Worm (Caenorhabditis elegans) whole organism, late embryonic: ENCODE results near the gene dhhc-14.

Source experiments
- C08G9.2 ChIP-seq: sonication (generic microtip); optimal IDR thresholded peaks from 2 replicates; lab custom pipeline; 2016; ENCODE audit warnings: mild to moderate bottlenecking, missing genetic modification characterization, moderate library complexity, missing compliant biosample characterization
- K02D7.2 ChIP-seq: sonication (generic microtip); optimal IDR thresholded peaks from 2 replicates; lab custom pipeline; 2017; ENCODE audit warnings: mild to moderate bottlenecking, missing genetic modification characterization, missing compliant biosample characterization
- K09A11.1 ChIP-seq: sonication (generic microtip); optimal IDR thresholded peaks from 2 replicates; lab custom pipeline; 2017; ENCODE audit warnings: antibody characterized with exemption, mild to moderate bottlenecking, missing genetic modification characterization, missing compliant biosample characterization; ENCODE audit not compliant: insufficient read depth
- T23F11.4 ChIP-seq: fragments of 200-800 bp; sonication (Bioruptor generic); optimal IDR thresholded peaks from 2 replicates; lab custom pipeline; 2018; ENCODE audit warnings: mild to moderate bottlenecking, missing genetic modification characterization, missing compliant biosample characterization
- Y22D7AL.16 ChIP-seq: sonication (generic microtip); optimal IDR thresholded peaks from 2 replicates; lab custom pipeline; 2016; ENCODE audit warnings: missing genetic modification characterization, missing compliant biosample characterization
- ahr-1 ChIP-seq: sonication (generic microtip); optimal IDR thresholded peaks from 2 replicates; lab custom pipeline; 2016; ENCODE audit warnings: missing genetic modification characterization, missing compliant biosample characterization
- ama-1 ChIP-seq: fragments of 150-350 bp; optimal IDR thresholded peaks from 2 replicates; lab custom pipeline; 2014
- ceh-14 ChIP-seq: sonication (generic microtip); optimal IDR thresholded peaks from 2 replicates; lab custom pipeline; 2016; ENCODE audit warnings: missing genotype, missing genetic modification characterization, missing compliant biosample characterization
- ceh-18 ChIP-seq: sonication (generic microtip); optimal IDR thresholded peaks from 2 replicates; lab custom pipeline; 2016; ENCODE audit warnings: missing genetic modification characterization, missing compliant biosample characterization
- ceh-19 ChIP-seq: fragments of 200-800 bp; sonication (Bioruptor generic); optimal IDR thresholded peaks from 2 replicates; lab custom pipeline; 2018; ENCODE audit warnings: mild to moderate bottlenecking, missing genetic modification characterization, missing compliant biosample characterization
- ceh-2 ChIP-seq: sonication (generic microtip); optimal IDR thresholded peaks from 2 replicates; lab custom pipeline; 2016; ENCODE audit warnings: missing genotype, missing genetic modification characterization, missing compliant biosample characterization
- ceh-22 ChIP-seq: sonication (generic microtip); optimal IDR thresholded peaks from 2 replicates; lab custom pipeline; 2017; ENCODE audit warnings: missing biosample characterization, missing genetic modification characterization
- ceh-24 ChIP-seq: sonication (generic microtip); optimal IDR thresholded peaks from 2 replicates; lab custom pipeline; 2016; ENCODE audit warnings: mild to moderate bottlenecking, missing genetic modification characterization, missing compliant biosample characterization
- ceh-30 ChIP-seq: fragments of 150-350 bp; optimal IDR thresholded peaks from 2 replicates; lab custom pipeline; 2014; ENCODE audit warnings: missing biosample characterization, missing genetic modification characterization
- ceh-31 ChIP-seq: sonication (generic microtip); optimal IDR thresholded peaks from 2 replicates; lab custom pipeline; 2016; ENCODE audit warnings: missing genetic modification characterization, missing compliant biosample characterization
- ceh-34 ChIP-seq: sonication (generic microtip); optimal IDR thresholded peaks from 2 replicates; lab custom pipeline; 2016; ENCODE audit warnings: mild to moderate bottlenecking, missing genetic modification characterization, missing compliant biosample characterization
- ceh-45 ChIP-seq: fragments of 200-800 bp; sonication (Bioruptor generic); IDR thresholded peaks from 2 replicates; pipeline ENCODE4 v1.3.6; 2022; ENCODE audit warnings: missing genetic modification reagents, missing genetic modification characterization, missing compliant biosample characterization
- ceh-48 ChIP-seq: sonication (generic microtip); optimal IDR thresholded peaks from 2 replicates; lab custom pipeline; 2016; ENCODE audit warnings: missing genetic modification characterization, inconsistent platforms, missing compliant biosample characterization
- dmd-4 ChIP-seq: sonication (generic microtip); optimal IDR thresholded peaks from 2 replicates; lab custom pipeline; 2016; ENCODE audit warnings: borderline replicate concordance, missing genetic modification characterization, missing compliant biosample characterization
- elt-2 ChIP-seq: sonication (generic microtip); optimal IDR thresholded peaks from 2 replicates; lab custom pipeline; 2016; ENCODE audit warnings: missing genetic modification reagents, missing genetic modification characterization, missing compliant biosample characterization
- ets-4 ChIP-seq: sonication (generic microtip); optimal IDR thresholded peaks from 2 replicates; lab custom pipeline; 2016; ENCODE audit warnings: missing genetic modification characterization, missing compliant biosample characterization
- eyg-1 ChIP-seq: sonication (generic microtip); optimal IDR thresholded peaks from 2 replicates; lab custom pipeline; 2016; ENCODE audit warnings: missing genotype, missing genetic modification characterization, missing compliant biosample characterization
- fax-1 ChIP-seq: sonication (generic microtip); optimal IDR thresholded peaks from 2 replicates; lab custom pipeline; 2016; ENCODE audit warnings: missing genotype, missing genetic modification characterization, missing compliant biosample characterization
- fkh-6 ChIP-seq: sonication (generic microtip); optimal IDR thresholded peaks from 2 replicates; lab custom pipeline; 2016; ENCODE audit warnings: missing genetic modification characterization, missing compliant biosample characterization
- gmeb-2 ChIP-seq: sonication (generic microtip); optimal IDR thresholded peaks from 2 replicates; lab custom pipeline; 2016; ENCODE audit warnings: missing genetic modification characterization, inconsistent platforms, missing compliant biosample characterization
- hlh-13 ChIP-seq: fragments of 200-800 bp; sonication (Bioruptor generic); optimal IDR thresholded peaks from 2 replicates; lab custom pipeline; 2018; ENCODE audit warnings: mild to moderate bottlenecking, missing genetic modification characterization, missing compliant biosample characterization
- hlh-15 ChIP-seq: sonication (generic microtip); optimal IDR thresholded peaks from 2 replicates; lab custom pipeline; 2016; ENCODE audit warnings: missing genetic modification characterization, missing compliant biosample characterization
- hlh-30 ChIP-seq: sonication (generic microtip); optimal IDR thresholded peaks from 2 replicates; lab custom pipeline; 2017; ENCODE audit warnings: antibody characterized with exemption, missing genetic modification characterization, missing compliant biosample characterization; ENCODE audit not compliant: insufficient read depth
- hlh-6 ChIP-seq: sonication (generic microtip); optimal IDR thresholded peaks from 2 replicates; lab custom pipeline; 2016; ENCODE audit warnings: missing genotype, missing genetic modification characterization, missing compliant biosample characterization
- hlh-8 ChIP-seq: sonication (generic microtip); optimal IDR thresholded peaks from 2 replicates; lab custom pipeline; 2016; ENCODE audit warnings: missing genotype, missing genetic modification characterization, missing compliant biosample characterization
- lim-6 ChIP-seq: sonication (generic microtip); optimal IDR thresholded peaks from 2 replicates; lab custom pipeline; 2016; ENCODE audit warnings: missing genetic modification characterization, missing compliant biosample characterization
- lin-11 ChIP-seq: fragments of 200-800 bp; sonication (Bioruptor generic); optimal IDR thresholded peaks from 2 replicates; lab custom pipeline; 2018; ENCODE audit warnings: mild to moderate bottlenecking, missing genetic modification characterization, missing compliant biosample characterization
- madf-2 ChIP-seq: sonication (generic microtip); optimal IDR thresholded peaks from 2 replicates; lab custom pipeline; 2017; ENCODE audit warnings: missing genetic modification characterization, missing compliant biosample characterization
- mec-3 ChIP-seq: sonication (generic microtip); optimal IDR thresholded peaks from 2 replicates; lab custom pipeline; 2016; ENCODE audit warnings: borderline replicate concordance, missing genetic modification characterization, missing compliant biosample characterization
- nhr-11 ChIP-seq: fragments of 150-350 bp; optimal IDR thresholded peaks from 2 replicates; lab custom pipeline; 2014; ENCODE audit warnings: missing biosample characterization, missing genetic modification characterization
- odd-2 ChIP-seq: sonication (generic microtip); optimal IDR thresholded peaks from 2 replicates; lab custom pipeline; 2017; ENCODE audit warnings: antibody characterized with exemption, mild to moderate bottlenecking, missing genetic modification characterization, missing compliant biosample characterization
- pha-2 ChIP-seq: sonication (generic microtip); optimal IDR thresholded peaks from 2 replicates; lab custom pipeline; 2017; ENCODE audit warnings: mild to moderate bottlenecking, missing genetic modification characterization, missing compliant biosample characterization
- pha-4 ChIP-seq: fragments of 150-350 bp; optimal IDR thresholded peaks from 2 replicates; lab custom pipeline; 2018; ENCODE audit warnings: missing biosample characterization, missing genetic modification reagents, missing genetic modification characterization
- sdc-2 ChIP-seq: sonication (generic microtip); optimal IDR thresholded peaks from 2 replicates; lab custom pipeline; 2016; ENCODE audit warnings: missing genotype, missing genetic modification characterization, missing compliant biosample characterization
- sox-4 ChIP-seq: sonication (generic microtip); optimal IDR thresholded peaks from 2 replicates; lab custom pipeline; 2017; ENCODE audit warnings: mild to moderate bottlenecking, missing genetic modification characterization, inconsistent platforms, missing compliant biosample characterization
- syd-9 ChIP-seq: sonication (generic microtip); optimal IDR thresholded peaks from 2 replicates; lab custom pipeline; 2016; ENCODE audit warnings: mild to moderate bottlenecking, missing genetic modification characterization, moderate library complexity, missing compliant biosample characterization
- tbx-2 ChIP-seq: sonication (generic microtip); optimal IDR thresholded peaks from 2 replicates; lab custom pipeline; 2016; ENCODE audit warnings: missing genetic modification characterization, missing compliant biosample characterization
- tbx-7 ChIP-seq: sonication (generic microtip); optimal IDR thresholded peaks from 2 replicates; lab custom pipeline; 2016; ENCODE audit warnings: missing genotype, missing genetic modification characterization, missing compliant biosample characterization
- unc-3 ChIP-seq, 2 experiments: fragments of 200-800 bp in 1 of 2; sonication (Bioruptor generic) in 1 of 2; sonication (generic microtip) in 1 of 2; conservative IDR thresholded peaks in 1 of 2; optimal IDR thresholded peaks in 1 of 2; 2 replicates each; pipeline versions ENCODE4 v1.3.6 to Lab custom; 2016 to 2022; ENCODE audit warnings: missing compliant biosample characterization in 2 of 2, missing genetic modification characterization in 2 of 2, missing genetic modification reagents in 1 of 2
- unc-55 ChIP-seq: sonication (generic microtip); optimal IDR thresholded peaks from 2 replicates; lab custom pipeline; 2017; ENCODE audit warnings: missing biosample characterization, missing genetic modification reagents, missing genetic modification characterization
- zip-5 ChIP-seq: sonication (generic microtip); optimal IDR thresholded peaks from 2 replicates; lab custom pipeline; 2016; ENCODE audit warnings: missing genetic modification characterization, missing compliant biosample characterization

The dhhc-14 gene

ce11 chrX:8565810-8566416 lies 13.8 kb downstream of the dhhc-14 start (continued):
- TF ChIP-seq zip-5 (tag; lab: Kevin White, UChicago) = no peak
- TF ChIP-seq ama-1 = no peak
- no peak for TF ChIP-seq T23F11.4
- peak; percentile 39 for TF ChIP-seq ceh-19
- TF ChIP-seq ahr-1 (tag; lab: Kevin White, UChicago) = no peak
- TF ChIP-seq madf-2 (tag; lab: Kevin White, UChicago) = no peak
- TF ChIP-seq hlh-15 (tag; lab: Kevin White, UChicago) = no peak
- TF ChIP-seq fax-1 (tag; lab: Kevin White, UChicago) = no peak
- no peak for TF ChIP-seq lim-6 (tag; lab: Kevin White, UChicago)
- TF ChIP-seq ceh-48 = no peak
- no peak for TF ChIP-seq ets-4 (tag; lab: Kevin White, UChicago)
- no peak for TF ChIP-seq lin-11 (tag; lab: Kevin White, UChicago)
- TF ChIP-seq mec-3 = no peak
- no peak for TF ChIP-seq ceh-24 (tag; lab: Kevin White, UChicago)
- TF ChIP-seq hlh-8 (tag; lab: Kevin White, UChicago) = no peak
- TF ChIP-seq ceh-45 (GFP tag; lab: Robert Waterston, UW) = no peak
- TF ChIP-seq ceh-30 (tag; lab: Kevin White, UChicago) = no peak
- no peak for TF ChIP-seq pha-2 (tag; lab: Kevin White, UChicago)
- no peak for TF ChIP-seq nhr-11 (tag; lab: Kevin White, UChicago)
- TF ChIP-seq unc-55 (GFP tag; lab: Kevin White, UChicago) = no peak
- TF ChIP-seq hlh-6 (tag; lab: Kevin White, UChicago) = peak; percentile 47
- TF ChIP-seq gmeb-2 = no peak
- no peak for TF ChIP-seq fkh-6 (tag; lab: Kevin White, UChicago)
- TF ChIP-seq ceh-2 (tag; lab: Kevin White, UChicago) = no peak
- no peak for TF ChIP-seq hlh-13 (GFP tag; lab: Kevin White, UChicago)
- no peak for TF ChIP-seq elt-2 (tag; lab: Kevin White, UChicago)
- peak; percentile 71 for TF ChIP-seq ceh-31 (tag; lab: Kevin White, UChicago)
- no peak for TF ChIP-seq C08G9.2 (tag; lab: Kevin White, UChicago)
- TF ChIP-seq syd-9 (tag; lab: Kevin White, UChicago) = no peak
- no peak for TF ChIP-seq ceh-22
- TF ChIP-seq ceh-18 (tag; lab: Kevin White, UChicago) = peak; percentile 2
- TF ChIP-seq unc-3 (GFP tag; conservative IDR thresholded peaks at IDR 0.05; lab: Robert Waterston, UW) = no peak
- no peak for TF ChIP-seq unc-3 (tag; optimal IDR thresholded peaks at IDR 0.05; lab: Kevin White, UChicago)
- TF ChIP-seq ceh-34 (tag; lab: Kevin White, UChicago) = peak; percentile 45
- TF ChIP-seq sdc-2 = no peak
- peak; percentile 32 for TF ChIP-seq tbx-2 (tag; lab: Kevin White, UChicago)
- TF ChIP-seq pha-4 (tag; lab: Kevin White, UChicago) = no peak

- no peak for TF ChIP-seq T23F11.4
- TF ChIP-seq sox-4 = no peak
- TF ChIP-seq Y22D7AL.16 (tag; lab: Kevin White, UChicago) = no peak
- TF ChIP-seq K09A11.1 = no peak
- TF ChIP-seq tbx-7 = no peak
- TF ChIP-seq dmd-4 = no peak
- no peak for TF ChIP-seq ets-4 (tag; lab: Kevin White, UChicago)
- no peak for TF ChIP-seq ceh-24 (tag; lab: Kevin White, UChicago)
- no peak for TF ChIP-seq eyg-1 (tag; lab: Kevin White, UChicago)
- no peak for TF ChIP-seq ceh-45 (GFP tag; lab: Robert Waterston, UW)
- no peak for TF ChIP-seq tbx-2 (tag; lab: Kevin White, UChicago)
- TF ChIP-seq madf-2 (tag; lab: Kevin White, UChicago) = no peak
- TF ChIP-seq K02D7.2 (tag; lab: Kevin White, UChicago) = no peak
- no peak for TF ChIP-seq hlh-30 (tag; lab: Kevin White, UChicago)
- no peak for TF ChIP-seq ceh-14 (tag; lab: Kevin White, UChicago)
- TF ChIP-seq sdc-2 = no peak
- TF ChIP-seq odd-2 = no peak
- TF ChIP-seq ahr-1 (tag; lab: Kevin White, UChicago) = no peak
- TF ChIP-seq zip-5 (tag; lab: Kevin White, UChicago) = no peak
These were observed 14.5 kb downstream of the dhhc-14 start for ce11 chrX:8566521-8567032.
